Fruit fly (Drosophila melanogaster): ENCODE results near the gene RabGGTb.

RabGGTb gene

DNA sequence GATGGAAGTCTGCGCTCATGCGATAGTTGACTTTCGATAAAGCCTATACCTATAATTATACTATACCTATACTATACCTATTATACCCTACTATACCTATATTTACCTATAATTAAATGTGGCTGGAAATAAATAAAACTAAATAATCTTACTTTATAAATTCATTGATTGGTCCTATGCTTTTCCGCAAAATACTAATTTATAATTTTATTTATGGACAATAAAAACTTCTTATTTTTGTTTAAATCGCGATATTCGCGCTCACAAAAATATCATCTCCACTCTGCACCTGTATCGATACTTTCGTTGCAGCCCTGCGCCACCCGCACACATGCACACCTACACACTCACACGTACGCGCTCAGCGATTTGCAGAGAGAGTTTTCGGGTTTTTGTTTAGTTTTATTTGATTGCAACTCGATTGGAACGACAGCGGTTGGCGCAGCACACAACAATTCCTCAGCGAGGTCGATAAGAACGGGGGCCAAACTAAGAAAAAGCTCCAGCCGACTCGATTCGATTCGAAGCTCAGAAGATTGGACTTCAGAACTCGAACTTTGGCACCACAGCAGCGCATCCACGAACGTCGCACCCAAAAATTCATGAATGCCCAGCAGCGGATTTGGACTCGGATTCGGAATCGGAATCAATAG, 4.2 kb upstream of the RabGGTb start, which contains the start of gene CG8814 (continued):
- TF ChIP-seq hbn (GFP tag; IDR thresholded peaks at IDR 0.05; ENCODE audit: partially characterized antibody) (peak; percentile 62), so (GFP tag; IDR thresholded peaks at IDR 0.05) (peak; percentile 62; the same call in 1 of the 3 replicates), CG6689 (GFP tag; IDR thresholded peaks at IDR 0.05) (peak; percentile 74), ssp (GFP tag; IDR thresholded peaks at IDR 0.05) (peak; percentile 81), CG12236 (GFP tag; optimal IDR thresholded peaks at IDR 0.05) (no peak), CG33213 (GFP tag; optimal IDR thresholded peaks at IDR 0.05) (no peak), salm (tag; optimal IDR thresholded peaks at IDR 0.05) (no peak), vfl (GFP tag; optimal IDR thresholded peaks at IDR 0.05) (peak; percentile 53), slp2 (GFP tag; optimal IDR thresholded peaks at IDR 0.05) (no peak), Six4 (GFP tag; optimal IDR thresholded peaks at IDR 0.05) (peak; percentile 36), CG15601 (tag; optimal IDR thresholded peaks at IDR 0.05) (peak; percentile 68), Bteb2 (GFP tag; optimal IDR thresholded peaks at IDR 0.05) (peak; percentile 33), CG12659 (GFP tag; optimal IDR thresholded peaks at IDR 0.05) (peak; percentile 91), CG12769 (tag; optimal IDR thresholded peaks at IDR 0.05) (no peak), jumu (GFP tag; optimal IDR thresholded peaks at IDR 0.05) (peak; percentile 43), Ssrp (tag; optimal IDR thresholded peaks at IDR 0.05) (peak; percentile 55), Hey (tag; optimal IDR thresholded peaks at IDR 0.05) (no peak), MBD-R2 (GFP tag; IDR thresholded peaks at IDR 0.05) (peak; percentile 63), sd (tag; optimal IDR thresholded peaks at IDR 0.05) (peak; percentile 34), CG17829 (tag; optimal IDR thresholded peaks at IDR 0.05) (peak; percentile 69), pum (GFP tag; optimal IDR thresholded peaks at IDR 0.05) (no peak), CG3726 (GFP tag; IDR thresholded peaks at IDR 0.05) (no peak), maf-S (GFP tag; optimal IDR thresholded peaks at IDR 0.05) (peak; percentile 42), tx (GFP tag; optimal IDR thresholded peaks at IDR 0.05) (no peak), luna (GFP tag; optimal IDR thresholded peaks at IDR 0.05) (peak; percentile 8), H15 (GFP tag; IDR thresholded peaks at IDR 0.05) (0 out of 3 replicates have a peak, but pooled peaks have one; percentile 14), NfI (GFP tag; optimal IDR thresholded peaks at IDR 0.05) (peak; percentile 66), CG3163 (GFP tag; optimal IDR thresholded peaks at IDR 0.05) (no peak), CG11504 (tag; optimal IDR thresholded peaks at IDR 0.05) (peak; percentile 72), insv (GFP tag; optimal IDR thresholded peaks at IDR 0.05) (peak in 1 of 2 experiments; percentile 41), CoRest (tag; optimal IDR thresholded peaks at IDR 0.05) (peak; percentile 87), CG32772 (GFP tag; IDR thresholded peaks at IDR 0.05) (peak; percentile 65), HHEX (GFP tag; optimal IDR thresholded peaks at IDR 0.05) (peak; percentile 48), CG4360 (GFP tag; IDR thresholded peaks at IDR 0.05) (0 out of 2 replicates have a peak, but pooled peaks have one; percentile 9), ci (GFP tag; IDR thresholded peaks at IDR 0.05) (peak; percentile 54; the same call in 2 of the 3 replicates), rib (GFP tag; IDR thresholded peaks at IDR 0.05) (0 out of 2 replicates have a peak, but pooled peaks have one; percentile 7), CG9817 (tag; optimal IDR thresholded peaks at IDR 0.05) (peak; percentile 65), bsh (GFP tag; optimal IDR thresholded peaks at IDR 0.05) (peak; percentile 26 to 83), Fer3 (tag; optimal IDR thresholded peaks at IDR 0.05) (peak; percentile 14), CG34224 (GFP tag; IDR thresholded peaks at IDR 0.05; ENCODE audit: partially characterized antibody) (peak; percentile 70), CG12942 (GFP tag; optimal IDR thresholded peaks at IDR 0.05) (peak; percentile 65), Rfx (GFP tag; IDR thresholded peaks at IDR 0.05) (peak; percentile 75), CG3847 (GFP tag; IDR thresholded peaks at IDR 0.05) (peak; percentile 73), az2 (GFP tag; optimal IDR thresholded peaks at IDR 0.05) (peak; percentile 63), Dbx (GFP tag; IDR thresholded peaks at IDR 0.05) (peak; percentile 72; the same call in 2 of the 3 replicates), E2f2 (GFP tag; IDR thresholded peaks at IDR 0.05) (peak; percentile 82), Hr3 (GFP tag; optimal IDR thresholded peaks at IDR 0.05) (peak; percentile 74), CG11093 (GFP tag; IDR thresholded peaks at IDR 0.05) (peak; percentile 57; the same call in 1 of the 3 replicates), Sin3A (optimal IDR thresholded peaks at IDR 0.05) (peak; percentile 76), CG17361 (GFP tag; IDR thresholded peaks at IDR 0.05) (peak; percentile 89)

Measured in whole organism, embryonic.